Worm (Caenorhabditis elegans) whole organism, dauer: ENCODE measurements around the gene asp-15.
"Not testable (repeated sequence)": the region's sequence is repeated elsewhere in the genome, so short reads cannot be mapped to it uniquely, and the experiment has no call there.

Source experiments
- unc-62 ChIP-seq: sonication (generic microtip); optimal IDR thresholded peaks from 2 replicates; lab custom pipeline; 2017; ENCODE audit warnings: missing biosample characterization, missing genetic modification reagents, missing genetic modification characterization

The asp-15 gene

ce11 chrV:19047442-19047841, 2.8 kb upstream of the asp-15 start:
- no peak for TF ChIP-seq unc-62 (GFP tag; lab: Kevin White, UChicago)

ce11 chrV:19042256-19042655, 2.4 kb downstream of the asp-15 start, which contains the start of gene asp-16:
Gene asp-16 (minus strand): TSS chrV:19042605.
- TF ChIP-seq unc-62 (GFP tag; lab: Kevin White, UChicago) = no peak

ce11 chrV:19037222-19037621, 7.4 kb downstream of the asp-15 start, which contains the start of gene asp-17:
Gene asp-17 (minus strand): TSS chrV:19037322.
- no peak for TF ChIP-seq unc-62 (GFP tag; lab: Kevin White, UChicago)

ce11 chrV:19036061-19036460, 8.6 kb downstream of the asp-15 start:
- TF ChIP-seq unc-62 (GFP tag; lab: Kevin White, UChicago) = no peak

ce11 chrV:19031456-19031855, 13.2 kb downstream of the asp-15 start, which contains the start of gene Y39B6A.27:
Gene Y39B6A.27 (plus strand): TSS chrV:19031756.
- no peak for TF ChIP-seq unc-62 (GFP tag; lab: Kevin White, UChicago)

ce11 chrV:19027338-19027737, 17.3 kb downstream of the asp-15 start:
- no peak for TF ChIP-seq unc-62 (GFP tag; lab: Kevin White, UChicago)

ce11 chrV:19026163-19026562, 18.5 kb downstream of the asp-15 start, which contains the start of gene Y39B6A.25:
Gene Y39B6A.25 (plus strand): TSS chrV:19026463.
- no peak for TF ChIP-seq unc-62 (GFP tag; lab: Kevin White, UChicago)

ce11 chrV:19024683-19025082, 20.0 kb downstream of the asp-15 start, which contains the start of gene Y39B6A.29:
Gene Y39B6A.29 (minus strand): TSS chrV:19024783.
- TF ChIP-seq unc-62 (GFP tag; lab: Kevin White, UChicago) = no peak

ce11 chrV:19019239-19019638, 25.4 kb downstream of the asp-15 start:
- no peak for TF ChIP-seq unc-62 (GFP tag; lab: Kevin White, UChicago)

- TF ChIP-seq unc-62 (GFP tag; lab: Kevin White, UChicago) = not testable (repeated sequence)
Observed at ce11 chrV:19014273-19014672, 30.4 kb downstream of the asp-15 start, which contains the start of gene Y39B6A.30. Gene Y39B6A.30 (plus strand): TSS chrV:19014573.

- no peak for TF ChIP-seq unc-62 (GFP tag; lab: Kevin White, UChicago)
Observed at ce11 chrV:19013215-19013614, 31.4 kb downstream of the asp-15 start.

ce11 chrV:19010405-19010804, 34.2 kb downstream of the asp-15 start:
- TF ChIP-seq unc-62 (GFP tag; lab: Kevin White, UChicago) = no peak

ce11 chrV:19001656-19002055, 43.0 kb downstream of the asp-15 start, which contains the start of gene Y39B6A.33:
Gene Y39B6A.33 (plus strand): TSS chrV:19001956.
- no peak for TF ChIP-seq unc-62 (GFP tag; lab: Kevin White, UChicago)

- no peak for TF ChIP-seq unc-62 (GFP tag; lab: Kevin White, UChicago)
Observed at ce11 chrV:19001016-19001415, 43.6 kb downstream of the asp-15 start, which contains the start of gene Y39B6A.34. Gene Y39B6A.34 (plus strand): TSS chrV:19001018.

- no peak for TF ChIP-seq unc-62 (GFP tag; lab: Kevin White, UChicago)
Observed at ce11 chrV:19000542-19000941, 44.1 kb downstream of the asp-15 start.

ce11 chrV:18998045-18998444, 46.6 kb downstream of the asp-15 start, which contains the start of gene tgt-2:
Gene tgt-2 (plus strand): TSS chrV:18998345.
- no peak for TF ChIP-seq unc-62 (GFP tag; lab: Kevin White, UChicago)

ce11 chrV:18993535-18993990, 51.1 kb downstream of the asp-15 start, which contains the start of gene gtf-2F2:
Gene gtf-2F2 (plus strand): TSS chrV:18993940.
- TF ChIP-seq unc-62 (GFP tag; lab: Kevin White, UChicago) = no peak
